Worm (Caenorhabditis elegans) whole organism, young adult: ENCODE measurements around the gene K04A8.19.
A peak's percentile ranks its signal among the peaks of the same experiment; 100 is the strongest.

Source experiments
- B0336.3 ChIP-seq: fragments of 200-800 bp; sonication (Bioruptor generic); IDR thresholded peaks from 2 replicates; pipeline ENCODE4 v1.3.6; 2022; ENCODE audit warnings: missing genetic modification characterization, missing compliant biosample characterization
- C06A6.2 ChIP-seq: fragments of 200-800 bp; sonication (Bioruptor generic); conservative IDR thresholded peaks from 2 replicates; pipeline ENCODE4 v1.3.6; 2022; ENCODE audit warnings: missing genetic modification characterization, missing compliant biosample characterization
- F10E7.11 ChIP-seq: sonication (generic microtip); optimal IDR thresholded peaks from 2 replicates; lab custom pipeline; 2017; ENCODE audit warnings: mild to moderate bottlenecking, missing genetic modification characterization, moderate library complexity, missing compliant biosample characterization
- F49E8.2 ChIP-seq: sonication (generic microtip); optimal IDR thresholded peaks from 3 replicates; lab custom pipeline; 2017; ENCODE audit warnings: missing genetic modification characterization, mild to moderate bottlenecking, missing compliant biosample characterization, antibody characterized with exemption, moderate library complexity; ENCODE audit not compliant: insufficient read depth
- Y56A3A.18 ChIP-seq: fragments of 200-800 bp; sonication (Bioruptor generic); IDR thresholded peaks from 2 replicates; pipeline ENCODE4 v1.3.6; 2022; ENCODE audit warnings: missing genetic modification reagents, missing genetic modification characterization, missing compliant biosample characterization
- Y95B8A.8 ChIP-seq: fragments of 200-800 bp; sonication (Bioruptor generic); IDR thresholded peaks from 2 replicates; pipeline ENCODE4 v1.3.6; 2022; ENCODE audit warnings: missing genetic modification reagents, missing genetic modification characterization, missing compliant biosample characterization
- aptf-2 ChIP-seq: fragments of 200-800 bp; sonication (Bioruptor generic); conservative IDR thresholded peaks from 2 replicates; pipeline ENCODE4 v1.3.6; 2022; ENCODE audit warnings: missing genetic modification reagents, missing genetic modification characterization, missing compliant biosample characterization
- atf-7 ChIP-seq: sonication (generic microtip); optimal IDR thresholded peaks from 2 replicates; lab custom pipeline; 2017; ENCODE audit warnings: mild to moderate bottlenecking, missing genetic modification characterization, missing compliant biosample characterization
- attf-5 ChIP-seq: fragments of 200-800 bp; sonication (Bioruptor generic); optimal IDR thresholded peaks from 2 replicates; lab custom pipeline; 2018; ENCODE audit warnings: mild to moderate bottlenecking, missing genetic modification characterization, missing compliant biosample characterization
- attf-6 ChIP-seq: fragments of 200-800 bp; sonication (Bioruptor generic); IDR thresholded peaks from 2 replicates; pipeline ENCODE4 v1.3.6; 2022; ENCODE audit warnings: missing genetic modification reagents, missing genetic modification characterization, missing compliant biosample characterization
- cebp-1 ChIP-seq, 2 experiments: fragments of 200-800 bp in 1 of 2; sonication (Bioruptor generic) in 1 of 2; sonication (generic microtip) in 1 of 2; IDR thresholded peaks in 1 of 2; optimal IDR thresholded peaks in 1 of 2; 2 replicates each; pipeline versions ENCODE4 v1.3.6 to Lab custom; 2017 to 2022; ENCODE audit warnings: missing compliant biosample characterization in 2 of 2, missing genetic modification characterization in 2 of 2, mild to moderate bottlenecking in 1 of 2, missing genetic modification reagents in 1 of 2, moderate library complexity in 1 of 2
- ceh-79 ChIP-seq: sonication (generic microtip); optimal IDR thresholded peaks from 2 replicates; lab custom pipeline; 2017; ENCODE audit warnings: mild to moderate bottlenecking, missing genetic modification characterization, missing compliant biosample characterization
- dox-1 ChIP-seq: fragments of 200-800 bp; sonication (Bioruptor generic); IDR thresholded peaks from 2 replicates; pipeline ENCODE4 v1.3.6; 2022; ENCODE audit warnings: missing genetic modification reagents, missing genetic modification characterization, missing compliant biosample characterization
- dpff-1 ChIP-seq: sonication (generic microtip); optimal IDR thresholded peaks from 2 replicates; lab custom pipeline; 2017; ENCODE audit warnings: mild to moderate bottlenecking, missing genetic modification characterization, missing compliant biosample characterization
- egl-44 ChIP-seq: fragments of 200-800 bp; sonication (Bioruptor generic); IDR thresholded peaks from 2 replicates; pipeline ENCODE4 v1.3.6; 2022; ENCODE audit warnings: missing genetic modification reagents, missing genetic modification characterization, missing compliant biosample characterization
- egrh-3 ChIP-seq: fragments of 200-800 bp; sonication (Bioruptor generic); IDR thresholded peaks from 2 replicates; pipeline ENCODE4 v1.3.6; 2022; ENCODE audit warnings: missing genetic modification reagents, missing genetic modification characterization, missing compliant biosample characterization
- ets-4 ChIP-seq: fragments of 200-800 bp; sonication (Bioruptor generic); optimal IDR thresholded peaks from 2 replicates; lab custom pipeline; 2018; ENCODE audit warnings: mild to moderate bottlenecking, missing genetic modification characterization, missing compliant biosample characterization
- fkh-3 ChIP-seq: sonication (generic microtip); optimal IDR thresholded peaks from 2 replicates; lab custom pipeline; 2016; ENCODE audit warnings: mild to moderate bottlenecking, missing genetic modification characterization, missing compliant biosample characterization
- hmg-1.2 ChIP-seq: fragments of 200-800 bp; sonication (Bioruptor generic); IDR thresholded peaks from 2 replicates; pipeline ENCODE4 v1.3.6; 2022; ENCODE audit warnings: missing genetic modification reagents, missing genetic modification characterization, missing compliant biosample characterization
- hrde-1 ChIP-seq: sonication (generic microtip); optimal IDR thresholded peaks from 2 replicates; lab custom pipeline; 2016; ENCODE audit warnings: missing genetic modification characterization, mild to moderate bottlenecking, missing compliant biosample characterization, moderate library complexity, missing genotype, missing genetic modification reagents, borderline replicate concordance
- lin-40 ChIP-seq: sonication (generic microtip); optimal IDR thresholded peaks from 2 replicates; lab custom pipeline; 2016; ENCODE audit warnings: missing genetic modification characterization, mild to moderate bottlenecking, missing compliant biosample characterization, missing genotype, missing genetic modification reagents
- lsy-27 ChIP-seq: sonication (generic microtip); optimal IDR thresholded peaks from 2 replicates; lab custom pipeline; 2017; ENCODE audit warnings: missing genetic modification characterization, mild to moderate bottlenecking, missing compliant biosample characterization, antibody characterized with exemption, missing genotype, borderline replicate concordance; ENCODE audit not compliant: insufficient read depth
- madf-6 ChIP-seq: fragments of 200-800 bp; sonication (Bioruptor generic); IDR thresholded peaks from 2 replicates; pipeline ENCODE4 v1.3.6; 2022; ENCODE audit warnings: missing genetic modification reagents, missing genetic modification characterization, missing compliant biosample characterization
- nfyb-1 ChIP-seq: fragments of 200-800 bp; sonication (Bioruptor generic); IDR thresholded peaks from 2 replicates; pipeline ENCODE4 v1.3.6; 2022; ENCODE audit warnings: missing genetic modification reagents, missing genetic modification characterization, missing compliant biosample characterization
- nhr-120 ChIP-seq: fragments of 200-800 bp; sonication (Bioruptor generic); IDR thresholded peaks from 2 replicates; pipeline ENCODE4 v1.3.6; 2022; ENCODE audit warnings: missing genetic modification characterization, missing compliant biosample characterization
- nhr-179 ChIP-seq: sonication (generic microtip); optimal IDR thresholded peaks from 2 replicates; lab custom pipeline; 2016; ENCODE audit warnings: mild to moderate bottlenecking, missing genetic modification characterization, missing compliant biosample characterization
- nhr-80 ChIP-seq: sonication (generic microtip); optimal IDR thresholded peaks from 2 replicates; lab custom pipeline; 2016; ENCODE audit warnings: missing genetic modification characterization, missing compliant biosample characterization
- nhr-90 ChIP-seq: sonication (generic microtip); optimal IDR thresholded peaks from 2 replicates; lab custom pipeline; 2016; ENCODE audit warnings: missing genotype, mild to moderate bottlenecking, missing genetic modification characterization, missing compliant biosample characterization
- rcor-1 ChIP-seq: fragments of 200-800 bp; sonication (Bioruptor generic); IDR thresholded peaks from 2 replicates; pipeline ENCODE4 v1.3.6; 2022; ENCODE audit warnings: missing genetic modification reagents, missing genetic modification characterization, missing compliant biosample characterization
- sdz-38 ChIP-seq: sonication (generic microtip); optimal IDR thresholded peaks from 2 replicates; lab custom pipeline; 2016; ENCODE audit warnings: missing genotype, missing genetic modification characterization, missing compliant biosample characterization
- sea-2 ChIP-seq: fragments of 200-800 bp; sonication (Bioruptor generic); IDR thresholded peaks from 2 replicates; pipeline ENCODE4 v1.3.6; 2022; ENCODE audit warnings: missing genetic modification characterization, missing compliant biosample characterization
- snpc-1.1 ChIP-seq: sonication (generic microtip); optimal IDR thresholded peaks from 2 replicates; lab custom pipeline; 2017; ENCODE audit warnings: missing genetic modification characterization, mild to moderate bottlenecking, missing compliant biosample characterization, antibody characterized with exemption, moderate library complexity, missing genotype, missing genetic modification reagents; ENCODE audit not compliant: insufficient read depth
- tbp1 ChIP-seq: fragments of 200-800 bp; sonication (Bioruptor generic); optimal IDR thresholded peaks from 2 replicates; lab custom pipeline; 2018; ENCODE audit warnings: mild to moderate bottlenecking, missing genetic modification characterization, missing compliant biosample characterization
- unc-62 ChIP-seq: fragments of 150-350 bp; optimal IDR thresholded peaks from 2 replicates; lab custom pipeline; 2014; ENCODE audit warnings: missing biosample characterization, missing genetic modification reagents, missing genetic modification characterization
- zfh-2 ChIP-seq: fragments of 200-800 bp; sonication (Bioruptor generic); conservative IDR thresholded peaks from 2 replicates; pipeline ENCODE4 v1.3.6; 2022; ENCODE audit warnings: missing genetic modification reagents, missing genetic modification characterization, missing compliant biosample characterization
- ztf-22 ChIP-seq: fragments of 200-800 bp; sonication (Bioruptor generic); optimal IDR thresholded peaks from 2 replicates; lab custom pipeline; 2018; ENCODE audit warnings: mild to moderate bottlenecking, missing genetic modification characterization, moderate library complexity, missing compliant biosample characterization

The K04A8.19 gene

DNA sequence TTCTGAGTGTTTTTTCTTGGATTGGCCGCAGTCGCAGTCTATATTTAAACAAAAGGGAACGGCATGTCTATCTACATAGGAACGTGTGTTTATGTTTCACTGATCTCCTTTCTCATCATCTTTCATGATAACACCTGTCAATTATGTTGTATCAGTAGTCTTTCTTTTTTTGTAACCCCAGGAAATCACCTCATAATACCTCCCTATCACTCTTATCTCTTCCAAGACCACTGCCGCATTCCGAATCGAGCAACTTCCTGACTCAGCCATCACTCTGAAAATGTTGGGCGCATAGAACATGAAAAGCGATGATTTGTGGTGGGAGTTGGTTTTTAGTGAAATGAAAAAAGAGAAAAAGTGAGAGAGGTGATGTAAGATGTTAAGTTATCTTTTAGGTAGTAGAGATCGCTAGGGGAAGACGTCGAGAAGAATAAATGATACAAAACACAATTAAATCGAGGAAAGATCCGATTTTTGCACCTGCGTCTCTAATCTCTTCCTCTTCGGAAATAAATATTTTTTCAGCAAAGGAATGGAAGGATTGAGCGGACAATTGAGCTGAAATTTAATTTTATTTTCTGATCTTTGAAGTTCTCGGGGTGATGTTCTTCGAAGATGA is 31.2 kb downstream of the K04A8.19 start:
- TF ChIP-seq ztf-22 (GFP tag; lab: Kevin White, UChicago) (peak; percentile 83), nhr-80 (tag; lab: Kevin White, UChicago) (peak; percentile 99), unc-62 (GFP tag; lab: Kevin White, UChicago) (peak; percentile 41), tbp1 (GFP tag; lab: Kevin White, UChicago) (peak; percentile 0), sdz-38 (tag; lab: Kevin White, UChicago) (no peak), B0336.3 (GFP tag; lab: Robert Waterston, UW) (0 out of 2 replicates have a peak, but pooled peaks have one; percentile 16), nhr-90 (peak; percentile 4), cebp-1 (GFP tag; IDR thresholded peaks at IDR 0.05; lab: Robert Waterston, UW) (no peak), cebp-1 (tag; optimal IDR thresholded peaks at IDR 0.05; lab: Kevin White, UChicago) (peak; percentile 23), fkh-3 (tag; lab: Kevin White, UChicago) (no peak), dox-1 (peak; percentile 72), ets-4 (peak; percentile 94), hrde-1 (tag; lab: Kevin White, UChicago) (no peak), atf-7 (tag; lab: Kevin White, UChicago) (peak; percentile 68), egl-44 (GFP tag; lab: Robert Waterston, UW) (peak; percentile 49; the same call in 1 of the 2 replicates)

DNA sequence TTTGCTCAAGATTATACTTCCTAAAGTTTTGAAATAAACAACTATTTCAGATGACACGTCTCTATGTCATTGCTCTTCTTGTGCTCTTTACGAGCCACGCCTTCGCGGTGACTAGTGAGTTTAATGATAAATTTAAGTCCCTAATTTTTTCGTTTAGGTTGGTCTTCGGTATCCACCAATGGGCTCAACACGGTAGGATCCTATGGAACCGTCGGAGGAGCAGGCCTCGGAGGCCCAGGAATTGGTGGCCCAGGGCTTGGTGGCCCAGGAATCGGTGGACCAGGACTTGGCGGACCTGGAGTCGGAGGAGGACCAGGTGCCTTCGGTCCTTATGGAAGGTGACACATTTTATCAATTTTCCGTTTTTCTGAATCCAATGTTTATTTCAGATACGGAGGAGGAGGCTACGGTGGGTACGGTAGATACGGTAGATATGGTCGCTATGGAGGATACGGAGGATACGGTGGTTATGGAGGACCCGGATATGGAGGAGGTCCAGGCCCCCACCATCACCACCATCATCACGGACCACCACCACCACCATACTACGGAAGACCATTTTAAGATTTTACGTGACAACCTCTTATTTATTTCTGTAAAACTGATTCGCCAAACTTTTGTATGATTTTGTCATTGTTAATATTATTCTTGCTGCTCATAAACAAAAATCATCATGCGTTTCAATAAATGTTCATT is 33.7 kb downstream of the K04A8.19 start, which contains the start of the genes F46E10.2 and F46E10.18:
F46E10.2 (plus strand) TSS at position 51 of the 696 bp plus-strand sequence.
F46E10.18 (plus strand) TSS at position 646 of the 696 bp plus-strand sequence.
- TF ChIP-seq sea-2 (GFP tag; lab: Robert Waterston, UW) (no peak), zfh-2 (GFP tag; lab: Robert Waterston, UW) (peak; percentile 84), ceh-79 (tag; lab: Kevin White, UChicago) (no peak), nhr-120 (0 out of 2 replicates have a peak, but pooled peaks have one; percentile 46), hmg-1.2 (GFP tag; lab: Robert Waterston, UW) (0 out of 2 replicates have a peak, but pooled peaks have one; percentile 6), madf-6 (GFP tag; lab: Robert Waterston, UW) (no peak), lsy-27 (tag; lab: Kevin White, UChicago) (no peak), Y95B8A.8 (GFP tag; lab: Robert Waterston, UW) (no peak), dpff-1 (tag; lab: Kevin White, UChicago) (no peak), egrh-3 (GFP tag; lab: Robert Waterston, UW) (peak; percentile 31; the same call in 1 of the 2 replicates), lin-40 (tag; lab: Kevin White, UChicago) (no peak)
- TF ChIP-seq, all 124 proteins: peak for 4

DNA sequence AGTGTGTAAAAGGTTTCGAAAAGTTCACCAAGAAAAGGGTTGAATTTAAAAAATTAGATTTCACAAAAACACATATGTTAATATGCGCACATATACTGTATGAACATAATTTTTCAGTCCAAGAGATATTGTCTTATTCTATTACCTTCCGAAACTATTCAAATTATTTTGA is 36.1 kb downstream of the K04A8.19 start, which contains the start of gene F46E10.3:
F46E10.3 (plus strand) TSS at position 73 of the 172 bp plus-strand sequence.
- TF ChIP-seq nfyb-1 (GFP tag; lab: Robert Waterston, UW): no peak
- no peak for TF ChIP-seq aptf-2
- no peak for TF ChIP-seq C06A6.2 (GFP tag; lab: Robert Waterston, UW)
- TF ChIP-seq Y56A3A.18 (GFP tag; lab: Robert Waterston, UW): no peak
- no peak for TF ChIP-seq dox-1
- no peak for TF ChIP-seq rcor-1
- TF ChIP-seq snpc-1.1 (tag; lab: Kevin White, UChicago): no peak
- no peak for TF ChIP-seq F10E7.11
- no peak for TF ChIP-seq attf-6 (GFP tag; lab: Robert Waterston, UW)
- TF ChIP-seq F49E8.2: no peak
- no peak for TF ChIP-seq attf-5
- no peak for TF ChIP-seq nhr-179 (tag; lab: Kevin White, UChicago)
